Worm (Caenorhabditis elegans): Measurements from ENCODE around the gene vps-60.
A peak's percentile ranks its signal among the peaks of the same experiment; 100 is the strongest.

vps-60 gene

DNA sequence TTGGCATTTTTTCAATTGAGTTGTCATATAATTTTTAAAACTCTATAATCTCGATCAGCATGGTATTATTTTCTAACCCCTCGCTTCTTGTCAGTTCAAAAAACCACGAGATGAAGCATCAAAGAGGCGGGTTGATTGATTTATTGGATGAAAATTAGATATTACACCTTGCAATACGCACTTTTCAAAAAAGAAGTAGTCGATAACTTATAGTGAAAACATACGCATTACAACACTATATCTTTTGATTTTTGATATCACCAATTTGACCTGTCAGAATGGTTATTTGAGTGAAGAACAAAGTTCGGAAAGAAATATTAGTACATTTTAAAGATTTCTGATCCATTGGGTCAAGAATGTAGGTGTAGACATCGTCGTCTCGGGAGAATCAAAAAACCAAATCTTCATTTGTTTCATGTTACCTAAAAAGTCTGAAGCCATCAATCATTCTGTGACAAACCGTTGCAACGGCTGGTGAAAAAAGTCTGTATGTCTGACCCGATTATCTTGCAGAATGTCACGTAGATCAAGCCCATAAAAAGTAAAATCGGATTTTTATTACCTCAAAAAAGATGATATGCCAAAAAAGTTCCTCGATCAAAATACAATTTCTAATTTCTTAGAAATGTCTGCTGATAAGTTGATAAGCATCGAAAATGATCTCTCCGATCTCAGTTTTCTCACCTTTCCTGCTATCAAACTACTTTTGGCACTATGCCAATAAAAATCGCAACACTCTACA, 47.3 kb upstream of the vps-60 start (continued):
- TF ChIP-seq madf-5 (GFP tag; IDR thresholded peaks at IDR 0.05) (no peak), zfp-2 (tag; optimal IDR thresholded peaks at IDR 0.05) (no peak), php-3 (GFP tag; IDR thresholded peaks at IDR 0.05) (peak; percentile 88), hlh-11 (tag; optimal IDR thresholded peaks at IDR 0.05) (peak; percentile 63), daf-16 (GFP tag; optimal IDR thresholded peaks at IDR 0.05) (no peak), daf-16 (tag; optimal IDR thresholded peaks at IDR 0.05) (no peak), ceh-82 (tag; optimal IDR thresholded peaks at IDR 0.05) (no peak), mdl-1 (tag; optimal IDR thresholded peaks at IDR 0.05) (no peak), snpc-4 (tag; optimal IDR thresholded peaks at IDR 0.05) (no peak), unc-130 (GFP tag; optimal IDR thresholded peaks at IDR 0.05) (no peak), F37D6.2 (tag; optimal IDR thresholded peaks at IDR 0.05) (no peak), madf-9 (GFP tag; conservative IDR thresholded peaks at IDR 0.05) (no peak), nhr-48 (tag; optimal IDR thresholded peaks at IDR 0.05) (peak; percentile 67), duxl-1 (tag; optimal IDR thresholded peaks at IDR 0.05; ENCODE audit: poor library complexity) (no peak), egl-43 (GFP tag; IDR thresholded peaks at IDR 0.05) (no peak), tra-1 (GFP tag; IDR thresholded peaks at IDR 0.05) (peak; percentile 89; the same call in 1 of the 2 replicates), hlh-30 (tag; optimal IDR thresholded peaks at IDR 0.05; ENCODE audit: insufficient read depth) (peak; percentile 10), T20F7.1 (GFP tag; optimal IDR thresholded peaks at IDR 0.05) (no peak), spr-3 (GFP tag; optimal IDR thresholded peaks at IDR 0.05) (no peak), dpl-1 (GFP tag; optimal IDR thresholded peaks at IDR 0.05) (no peak), saeg-2 (GFP tag; IDR thresholded peaks at IDR 0.05) (no peak), nhr-25 (tag; optimal IDR thresholded peaks at IDR 0.05; ENCODE audit: borderline replicate concordance, insufficient read depth) (peak; percentile 68), nhr-111 (GFP tag; optimal IDR thresholded peaks at IDR 0.05) (no peak), vab-7 (GFP tag; IDR thresholded peaks at IDR 0.05) (no peak), ceh-44 (GFP tag; IDR thresholded peaks at IDR 0.05) (no peak), Y48G9A.11 (GFP tag; IDR thresholded peaks at IDR 0.05) (no peak), ctbp-1 (GFP tag; IDR thresholded peaks at IDR 0.05) (no peak), egl-27 (tag; optimal IDR thresholded peaks at IDR 0.05) (no peak), ztf-11 (tag; optimal IDR thresholded peaks at IDR 0.05) (no peak), cey-2 (tag; optimal IDR thresholded peaks at IDR 0.05; ENCODE audit: borderline replicate concordance, insufficient read depth) (no peak), F49E8.2 (tag; optimal IDR thresholded peaks at IDR 0.05; ENCODE audit: borderline replicate concordance) (no peak), R02D3.7 (tag; optimal IDR thresholded peaks at IDR 0.05) (no peak), gei-8 (GFP tag; optimal IDR thresholded peaks at IDR 0.05) (no peak), nhr-77 (tag; optimal IDR thresholded peaks at IDR 0.05) (no peak), dmd-8 (GFP tag; IDR thresholded peaks at IDR 0.05) (no peak), lin-38 (GFP tag; IDR thresholded peaks at IDR 0.05) (no peak), snpc-1.2 (GFP tag; IDR thresholded peaks at IDR 0.05) (no peak), dmd-6 (GFP tag; IDR thresholded peaks at IDR 0.05) (peak; percentile 92), T26A8.4 (GFP tag; IDR thresholded peaks at IDR 0.05) (no peak), nhr-28 (tag; optimal IDR thresholded peaks at IDR 0.05) (peak; percentile 61), zfp-3 (GFP tag; conservative IDR thresholded peaks at IDR 0.05) (no peak), nhr-102 (tag; optimal IDR thresholded peaks at IDR 0.05) (no peak), lin-13 (GFP tag; optimal IDR thresholded peaks at IDR 0.05) (no peak), mes-2 (tag; optimal IDR thresholded peaks at IDR 0.05; ENCODE audit: poor library complexity, severe bottlenecking) (no peak), nhr-10 (tag; optimal IDR thresholded peaks at IDR 0.05) (no peak), zip-2 (tag; optimal IDR thresholded peaks at IDR 0.05) (no peak), set-16 (GFP tag; IDR thresholded peaks at IDR 0.05) (no peak), hif-1 (tag; optimal IDR thresholded peaks at IDR 0.05) (peak; percentile 30 to 73), Y105C5A.15 (GFP tag; IDR thresholded peaks at IDR 0.05) (no peak)
